Worm (Caenorhabditis elegans) whole organism, young adult: ENCODE data around the gene ergi-2.
A peak's percentile ranks its signal among the peaks of the same experiment; 100 is the strongest.

ENCODE experiments used
- B0035.1 ChIP-seq: sonication (generic microtip); optimal IDR thresholded peaks from 2 replicates; lab custom pipeline; 2016; ENCODE audit warnings: missing genetic modification characterization, mild to moderate bottlenecking, missing compliant biosample characterization, missing genotype, missing genetic modification reagents
- F10E7.11 ChIP-seq: sonication (generic microtip); optimal IDR thresholded peaks from 2 replicates; lab custom pipeline; 2017; ENCODE audit warnings: mild to moderate bottlenecking, missing genetic modification characterization, moderate library complexity, missing compliant biosample characterization
- F23B12.7 ChIP-seq: sonication (generic microtip); optimal IDR thresholded peaks from 2 replicates; lab custom pipeline; 2017; ENCODE audit warnings: missing genetic modification characterization, mild to moderate bottlenecking, missing compliant biosample characterization, antibody characterized with exemption, moderate library complexity; ENCODE audit not compliant: insufficient read depth
- F37B4.10 ChIP-seq: fragments of 200-800 bp; sonication (Bioruptor generic); IDR thresholded peaks from 2 replicates; pipeline ENCODE4 v1.3.6; 2022; ENCODE audit warnings: missing genetic modification characterization, missing compliant biosample characterization
- F55B11.4 ChIP-seq: sonication (generic microtip); optimal IDR thresholded peaks from 2 replicates; lab custom pipeline; 2016; ENCODE audit warnings: missing compliant biosample characterization, missing genetic modification characterization, borderline replicate concordance; ENCODE audit not compliant: insufficient read depth
- F57C9.4 ChIP-seq: sonication (generic microtip); optimal IDR thresholded peaks from 2 replicates; lab custom pipeline; 2017; ENCODE audit warnings: mild to moderate bottlenecking, missing genetic modification characterization, missing compliant biosample characterization
- K11D2.4 ChIP-seq: fragments of 200-800 bp; sonication (Bioruptor generic); IDR thresholded peaks from 2 replicates; pipeline ENCODE4 v1.3.6; 2022; ENCODE audit warnings: missing genetic modification reagents, missing genetic modification characterization, missing compliant biosample characterization
- K12H6.12 ChIP-seq: fragments of 200-800 bp; sonication (Bioruptor generic); optimal IDR thresholded peaks from 2 replicates; lab custom pipeline; 2018; ENCODE audit warnings: mild to moderate bottlenecking, missing genetic modification characterization, missing compliant biosample characterization
- T07F8.4 ChIP-seq: sonication (generic microtip); optimal IDR thresholded peaks from 2 replicates; lab custom pipeline; 2016; ENCODE audit warnings: mild to moderate bottlenecking, missing genetic modification characterization, moderate library complexity, missing compliant biosample characterization
- Y53G8AR.9 ChIP-seq: fragments of 200-800 bp; sonication (Bioruptor generic); conservative IDR thresholded peaks from 2 replicates; pipeline ENCODE4 v1.3.6; 2022; ENCODE audit warnings: missing genetic modification reagents, missing genetic modification characterization, missing compliant biosample characterization
- Y56A3A.18 ChIP-seq: fragments of 200-800 bp; sonication (Bioruptor generic); IDR thresholded peaks from 2 replicates; pipeline ENCODE4 v1.3.6; 2022; ENCODE audit warnings: missing genetic modification reagents, missing genetic modification characterization, missing compliant biosample characterization
- Y67H2A.10 ChIP-seq: fragments of 200-800 bp; sonication (Bioruptor generic); conservative IDR thresholded peaks from 2 replicates; pipeline ENCODE4 v1.3.6; 2022; ENCODE audit warnings: missing genetic modification reagents, missing genetic modification characterization, missing compliant biosample characterization
- aptf-3 ChIP-seq: fragments of 200-800 bp; sonication (Bioruptor generic); IDR thresholded peaks from 2 replicates; pipeline ENCODE4 v1.3.6; 2022; ENCODE audit warnings: missing genetic modification characterization, missing compliant biosample characterization
- athp-1 ChIP-seq: sonication (generic microtip); optimal IDR thresholded peaks from 2 replicates; lab custom pipeline; 2017; ENCODE audit warnings: mild to moderate bottlenecking, missing genetic modification characterization, missing compliant biosample characterization
- attf-6 ChIP-seq: fragments of 200-800 bp; sonication (Bioruptor generic); IDR thresholded peaks from 2 replicates; pipeline ENCODE4 v1.3.6; 2022; ENCODE audit warnings: missing genetic modification reagents, missing genetic modification characterization, missing compliant biosample characterization
- bed-1 ChIP-seq: fragments of 200-800 bp; sonication (Bioruptor generic); IDR thresholded peaks from 2 replicates; pipeline ENCODE4 v1.3.6; 2022; ENCODE audit warnings: missing genetic modification reagents, missing genetic modification characterization, missing compliant biosample characterization
- ceh-27 ChIP-seq: fragments of 200-800 bp; sonication (Bioruptor generic); optimal IDR thresholded peaks from 2 replicates; lab custom pipeline; 2018; ENCODE audit warnings: mild to moderate bottlenecking, missing genetic modification characterization, moderate library complexity, missing compliant biosample characterization
- ceh-40 ChIP-seq: fragments of 200-800 bp; sonication (Bioruptor generic); IDR thresholded peaks from 2 replicates; pipeline ENCODE4 v1.3.6; 2022; ENCODE audit warnings: missing genetic modification characterization, missing compliant biosample characterization
- dox-1 ChIP-seq: fragments of 200-800 bp; sonication (Bioruptor generic); IDR thresholded peaks from 2 replicates; pipeline ENCODE4 v1.3.6; 2022; ENCODE audit warnings: missing genetic modification reagents, missing genetic modification characterization, missing compliant biosample characterization
- egl-18 ChIP-seq: fragments of 200-800 bp; sonication (Bioruptor generic); IDR thresholded peaks from 2 replicates; pipeline ENCODE4 v1.3.6; 2022; ENCODE audit warnings: missing genetic modification reagents, missing genetic modification characterization, missing compliant biosample characterization
- egrh-3 ChIP-seq: fragments of 200-800 bp; sonication (Bioruptor generic); IDR thresholded peaks from 2 replicates; pipeline ENCODE4 v1.3.6; 2022; ENCODE audit warnings: missing genetic modification reagents, missing genetic modification characterization, missing compliant biosample characterization
- ets-4 ChIP-seq: fragments of 200-800 bp; sonication (Bioruptor generic); optimal IDR thresholded peaks from 2 replicates; lab custom pipeline; 2018; ENCODE audit warnings: mild to moderate bottlenecking, missing genetic modification characterization, missing compliant biosample characterization
- fkh-3 ChIP-seq: sonication (generic microtip); optimal IDR thresholded peaks from 2 replicates; lab custom pipeline; 2016; ENCODE audit warnings: mild to moderate bottlenecking, missing genetic modification characterization, missing compliant biosample characterization
- hlh-12 ChIP-seq: sonication (generic microtip); optimal IDR thresholded peaks from 2 replicates; lab custom pipeline; 2016; ENCODE audit warnings: missing genetic modification characterization, missing compliant biosample characterization
- let-607 ChIP-seq, 2 experiments: fragments of 200-800 bp in 1 of 2; sonication (Bioruptor generic) in 1 of 2; sonication (generic microtip) in 1 of 2; optimal IDR thresholded peaks; 2 replicates each; lab custom pipeline; 2016 to 2018; ENCODE audit warnings: mild to moderate bottlenecking in 2 of 2, missing compliant biosample characterization in 2 of 2, missing genetic modification characterization in 2 of 2, moderate library complexity in 2 of 2, missing genotype in 1 of 2
- mcd-1 ChIP-seq: fragments of 200-800 bp; sonication (Bioruptor generic); IDR thresholded peaks from 2 replicates; pipeline ENCODE4 v1.3.6; 2022; ENCODE audit warnings: missing genetic modification reagents, missing genetic modification characterization, missing compliant biosample characterization
- nfya-2 ChIP-seq: fragments of 200-800 bp; sonication (Bioruptor generic); IDR thresholded peaks from 2 replicates; pipeline ENCODE4 v1.3.6; 2022; ENCODE audit warnings: missing genetic modification reagents, missing genetic modification characterization, missing compliant biosample characterization
- nfyb-1 ChIP-seq: fragments of 200-800 bp; sonication (Bioruptor generic); IDR thresholded peaks from 2 replicates; pipeline ENCODE4 v1.3.6; 2022; ENCODE audit warnings: missing genetic modification reagents, missing genetic modification characterization, missing compliant biosample characterization
- nhr-120 ChIP-seq: fragments of 200-800 bp; sonication (Bioruptor generic); IDR thresholded peaks from 2 replicates; pipeline ENCODE4 v1.3.6; 2022; ENCODE audit warnings: missing genetic modification characterization, missing compliant biosample characterization
- nhr-27 ChIP-seq: fragments of 200-800 bp; sonication (Bioruptor generic); optimal IDR thresholded peaks from 2 replicates; lab custom pipeline; 2018; ENCODE audit warnings: mild to moderate bottlenecking, missing genetic modification characterization, moderate library complexity, missing compliant biosample characterization
- pbrm-1 ChIP-seq: fragments of 200-800 bp; sonication (Bioruptor generic); IDR thresholded peaks from 2 replicates; pipeline ENCODE4 v1.3.6; 2022; ENCODE audit warnings: missing genetic modification reagents, missing genetic modification characterization, missing compliant biosample characterization
- rcor-1 ChIP-seq: fragments of 200-800 bp; sonication (Bioruptor generic); IDR thresholded peaks from 2 replicates; pipeline ENCODE4 v1.3.6; 2022; ENCODE audit warnings: missing genetic modification reagents, missing genetic modification characterization, missing compliant biosample characterization
- repo-1 ChIP-seq: sonication (generic microtip); optimal IDR thresholded peaks from 2 replicates; lab custom pipeline; 2017; ENCODE audit warnings: mild to moderate bottlenecking, missing genetic modification characterization, missing compliant biosample characterization
- rpc-1 ChIP-seq, 2 experiments: fragments of 150-350 bp in 1 of 2; sonication (generic microtip) in 1 of 2; optimal IDR thresholded peaks; 2 replicates each; lab custom pipeline; 2014 to 2018; ENCODE audit warnings: missing biosample characterization in 1 of 2, missing genetic modification characterization in 1 of 2, missing genetic modification reagents in 1 of 2, missing genotype in 1 of 2
- snpc-4 ChIP-seq, 5 experiments: fragments of 150-350 bp in 1 of 5; sonication (generic microtip) in 4 of 5; optimal IDR thresholded peaks; 2 replicates each; lab custom pipeline; 2014 to 2018; ENCODE audit warnings: missing genetic modification characterization in 5 of 5, missing biosample characterization in 3 of 5, antibody characterized with exemption in 2 of 5, mild to moderate bottlenecking in 2 of 5, missing compliant biosample characterization in 2 of 5, missing genotype in 2 of 5, moderate library complexity in 2 of 5, missing genetic modification reagents in 1 of 5
- sptf-2 ChIP-seq: fragments of 200-800 bp; sonication (Bioruptor generic); optimal IDR thresholded peaks from 2 replicates; lab custom pipeline; 2018; ENCODE audit warnings: mild to moderate bottlenecking, missing genetic modification characterization, missing compliant biosample characterization
- tbp1 ChIP-seq: fragments of 200-800 bp; sonication (Bioruptor generic); optimal IDR thresholded peaks from 2 replicates; lab custom pipeline; 2018; ENCODE audit warnings: mild to moderate bottlenecking, missing genetic modification characterization, missing compliant biosample characterization
- tbx-9 ChIP-seq: sonication (generic microtip); optimal IDR thresholded peaks from 2 replicates; lab custom pipeline; 2016; ENCODE audit warnings: borderline replicate concordance, missing genetic modification characterization, inconsistent platforms, missing compliant biosample characterization
- unc-130 ChIP-seq: sonication (generic microtip); optimal IDR thresholded peaks from 2 replicates; lab custom pipeline; 2016; ENCODE audit warnings: missing genetic modification reagents, missing genetic modification characterization, missing compliant biosample characterization
- xnd-1 ChIP-seq: sonication (generic microtip); optimal IDR thresholded peaks from 2 replicates; lab custom pipeline; 2016; ENCODE audit warnings: missing genotype, missing genetic modification reagents, missing genetic modification characterization, missing compliant biosample characterization
- zfh-2 ChIP-seq: fragments of 200-800 bp; sonication (Bioruptor generic); conservative IDR thresholded peaks from 2 replicates; pipeline ENCODE4 v1.3.6; 2022; ENCODE audit warnings: missing genetic modification reagents, missing genetic modification characterization, missing compliant biosample characterization
- ztf-26 ChIP-seq: sonication (generic microtip); optimal IDR thresholded peaks from 2 replicates; lab custom pipeline; 2017; ENCODE audit warnings: missing genetic modification characterization, missing compliant biosample characterization
- ztf-28 ChIP-seq: fragments of 200-800 bp; sonication (Bioruptor generic); IDR thresholded peaks from 2 replicates; pipeline ENCODE4 v1.3.6; 2022; ENCODE audit warnings: missing genetic modification reagents, missing genetic modification characterization, missing compliant biosample characterization
- ztf-6 ChIP-seq: fragments of 200-800 bp; sonication (Bioruptor generic); IDR thresholded peaks from 2 replicates; pipeline ENCODE4 v1.3.6; 2022; ENCODE audit warnings: missing genetic modification reagents, missing genetic modification characterization, missing compliant biosample characterization

The ergi-2 gene

DNA sequence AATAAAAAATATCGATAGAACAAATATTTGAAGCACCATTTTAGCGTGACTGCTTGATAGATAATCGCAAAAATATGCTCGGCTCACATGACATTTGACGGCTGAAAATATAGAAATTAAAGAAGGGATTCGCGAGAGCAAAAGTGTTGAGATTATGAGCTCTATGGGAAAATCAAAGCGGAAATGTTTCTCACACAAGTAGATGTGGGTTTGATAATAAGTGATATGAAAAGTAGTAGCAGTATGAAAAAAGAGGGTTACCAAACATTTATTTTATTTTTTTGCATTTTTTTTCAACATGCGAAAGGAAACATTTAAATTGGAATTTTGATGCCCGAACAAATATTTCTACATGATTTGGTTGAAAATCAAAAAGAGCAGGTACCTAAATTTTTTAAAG, 15.8 kb downstream of the ergi-2 start, which contains the start of gene iglr-1:
Gene iglr-1 (minus strand): TSS at position 101 of the 400 bp plus-strand sequence.
- TF ChIP-seq Y56A3A.18 (no peak), nhr-27 (no peak), B0035.1 (no peak), ceh-40 (GFP tag; lab: Robert Waterston, UW) (no peak), F37B4.10 (GFP tag; lab: Robert Waterston, UW) (no peak), ets-4 (GFP tag; lab: Kevin White, UChicago) (no peak), fkh-3 (tag; lab: Kevin White, UChicago) (no peak), let-607 (tag; optimal IDR thresholded peaks at IDR 0.05; lab: Kevin White, UChicago) (no peak), repo-1 (tag; lab: Kevin White, UChicago) (no peak)
- TF ChIP-seq, all 124 proteins: peak for 0

DNA sequence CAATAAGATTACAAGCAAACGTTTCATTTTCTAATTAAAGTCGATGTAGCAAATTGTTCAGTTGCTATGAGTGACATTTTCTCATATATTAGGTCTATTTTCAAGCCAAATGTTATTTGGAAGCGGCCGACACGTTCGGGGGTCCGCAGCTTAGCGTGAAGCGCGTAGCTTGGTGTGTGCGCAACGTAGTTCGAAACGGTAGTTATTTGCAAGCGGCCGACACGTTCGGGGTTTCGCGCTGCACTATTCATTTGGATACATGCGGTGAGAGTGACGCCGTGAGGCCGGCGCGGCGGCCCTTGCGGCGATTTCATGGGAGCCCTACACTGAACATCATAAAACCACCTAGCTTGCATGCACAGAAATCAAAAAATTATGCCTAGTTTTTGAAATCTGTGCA, 18.9 kb downstream of the ergi-2 start:
- TF ChIP-seq mcd-1 (GFP tag; lab: Robert Waterston, UW) (0 out of 2 replicates have a peak, but pooled peaks have one; percentile 9), nfya-2 (GFP tag; lab: Robert Waterston, UW) (no peak), F55B11.4 (tag; lab: Kevin White, UChicago) (no peak), T07F8.4 (tag; lab: Kevin White, UChicago) (no peak), zfh-2 (GFP tag; lab: Robert Waterston, UW) (0 out of 2 replicates have a peak, but pooled peaks have one; percentile 25), F57C9.4 (tag; lab: Kevin White, UChicago) (no peak), ztf-26 (no peak), ztf-6 (GFP tag; lab: Robert Waterston, UW) (no peak), sptf-2 (GFP tag; lab: Kevin White, UChicago) (no peak), ztf-28 (GFP tag; lab: Robert Waterston, UW) (no peak), tbx-9 (no peak), snpc-4 (GFP tag; optimal IDR thresholded peaks at IDR 0.05; lab: Kevin White, UChicago) (peak; percentile 63), snpc-4 (tag; optimal IDR thresholded peaks at IDR 0.05; lab: Kevin White, UChicago) (peak in 2 of 4 experiments; percentile 87 to 90), xnd-1 (tag; lab: Kevin White, UChicago) (no peak), attf-6 (GFP tag; lab: Robert Waterston, UW) (no peak), nhr-120 (GFP tag; lab: Robert Waterston, UW) (no peak), rpc-1 (optimal IDR thresholded peaks at IDR 0.05; lab: Kevin White, UChicago) (no peak), rpc-1 (tag; optimal IDR thresholded peaks at IDR 0.05; lab: Kevin White, UChicago) (no peak), Y53G8AR.9 (GFP tag; lab: Robert Waterston, UW) (no peak), aptf-3 (no peak)
- TF ChIP-seq, all 124 proteins: peak for 3

ce11 chrX:14983274-14983673, 23.8 kb downstream of the ergi-2 start, which contains the start of gene rbg-1:
rbg-1 (plus strand) TSS chrX:14983533.
- TF ChIP-seq dox-1 (GFP tag; lab: Robert Waterston, UW) (peak; percentile 68), K12H6.12 (tag; lab: Kevin White, UChicago) (peak; percentile 60), Y56A3A.18 (no peak), ceh-27 (GFP tag; lab: Kevin White, UChicago) (peak; percentile 77), F23B12.7 (peak; percentile 34), athp-1 (tag; lab: Kevin White, UChicago) (no peak), K11D2.4 (0 out of 2 replicates have a peak, but pooled peaks have one; percentile 38), egrh-3 (GFP tag; lab: Robert Waterston, UW) (no peak), F55B11.4 (tag; lab: Kevin White, UChicago) (no peak), tbp1 (peak; percentile 14), egl-18 (no peak), ceh-40 (GFP tag; lab: Robert Waterston, UW) (no peak), nfyb-1 (GFP tag; lab: Robert Waterston, UW) (no peak), hlh-12 (no peak), unc-130 (GFP tag; lab: Kevin White, UChicago) (no peak), mcd-1 (GFP tag; lab: Robert Waterston, UW) (peak; percentile 92), pbrm-1 (GFP tag; lab: Robert Waterston, UW) (peak; percentile 49; the same call in 1 of the 2 replicates), F10E7.11 (tag; lab: Kevin White, UChicago) (no peak), sptf-2 (GFP tag; lab: Kevin White, UChicago) (no peak), zfh-2 (GFP tag; lab: Robert Waterston, UW) (0 out of 2 replicates have a peak, but pooled peaks have one; percentile 11), rcor-1 (GFP tag; lab: Robert Waterston, UW) (no peak), Y67H2A.10 (no peak), bed-1 (GFP tag; lab: Robert Waterston, UW) (no peak)
